Worm (Caenorhabditis elegans) whole organism, L1 larva: Measurements from ENCODE around the gene acs-21.

Experiments
- C16A3.4 ChIP-seq: fragments of 150-350 bp; optimal IDR thresholded peaks from 2 replicates; lab custom pipeline; 2014; ENCODE audit warnings: missing biosample characterization, missing genetic modification characterization
- C34B4.2 ChIP-seq: sonication (generic microtip); optimal IDR thresholded peaks from 2 replicates; lab custom pipeline; 2017; ENCODE audit warnings: mild to moderate bottlenecking, missing genetic modification characterization, missing compliant biosample characterization
- F16B12.6 ChIP-seq: fragments of 150-350 bp; optimal IDR thresholded peaks from 2 replicates; lab custom pipeline; 2014; ENCODE audit warnings: missing biosample characterization, missing genetic modification characterization
- ceh-88 ChIP-seq: fragments of 200-800 bp; sonication (Bioruptor generic); IDR thresholded peaks from 2 replicates; pipeline ENCODE4 v1.3.6; 2022; ENCODE audit warnings: missing genetic modification characterization, missing compliant biosample characterization
- dsc-1 ChIP-seq: sonication (generic microtip); optimal IDR thresholded peaks from 2 replicates; lab custom pipeline; 2016; ENCODE audit warnings: mild to moderate bottlenecking, missing genetic modification characterization, missing compliant biosample characterization
- efl-1 ChIP-seq, 4 experiments: fragments of 150-350 bp; optimal IDR thresholded peaks in 3 of 4; peaks in 1 of 4; 1 replicate in 1 of 4; 2 replicates in 3 of 4; lab custom pipeline; 2014; ENCODE audit warnings: missing biosample characterization in 2 of 4, missing genetic modification characterization in 2 of 4, missing genetic modification reagents in 2 of 4
- elt-3 ChIP-seq, 6 experiments: fragments of 150-350 bp in 1 of 6; sonication (generic microtip); optimal IDR thresholded peaks; 2 replicates each; lab custom pipeline; 2017 to 2018; ENCODE audit warnings: missing biosample characterization in 6 of 6, missing genetic modification characterization in 6 of 6, inconsistent platforms in 1 of 6
- fkh-10 ChIP-seq: sonication (generic microtip); optimal IDR thresholded peaks from 2 replicates; lab custom pipeline; 2017; ENCODE audit warnings: missing biosample characterization, missing genetic modification reagents, missing genetic modification characterization
- fkh-4 ChIP-seq: sonication (generic microtip); optimal IDR thresholded peaks from 2 replicates; lab custom pipeline; 2016; ENCODE audit warnings: missing compliant biosample characterization, missing genetic modification characterization, borderline replicate concordance
- fkh-8 ChIP-seq: sonication (generic microtip); optimal IDR thresholded peaks from 2 replicates; lab custom pipeline; 2016; ENCODE audit warnings: mild to moderate bottlenecking, missing genetic modification characterization, missing compliant biosample characterization
- grh-1 ChIP-seq: fragments of 200-800 bp; sonication (Bioruptor generic); IDR thresholded peaks from 2 replicates; pipeline ENCODE4 v1.3.6; 2022; ENCODE audit warnings: missing genetic modification reagents, missing genetic modification characterization, missing compliant biosample characterization
- hlh-17 ChIP-seq: fragments of 200-800 bp; sonication (Bioruptor generic); optimal IDR thresholded peaks from 2 replicates; lab custom pipeline; 2018; ENCODE audit warnings: missing genetic modification characterization, mild to moderate bottlenecking, missing compliant biosample characterization, moderate library complexity, borderline replicate concordance
- hlh-4 ChIP-seq: sonication (generic microtip); optimal IDR thresholded peaks from 2 replicates; lab custom pipeline; 2016; ENCODE audit warnings: mild to moderate bottlenecking, missing genetic modification characterization, missing compliant biosample characterization
- irx-1 ChIP-seq: sonication (generic microtip); optimal IDR thresholded peaks from 2 replicates; lab custom pipeline; 2016; ENCODE audit warnings: missing genetic modification characterization, missing compliant biosample characterization
- mdl-1 ChIP-seq, 2 experiments: fragments of 150-350 bp; optimal IDR thresholded peaks; 2 replicates each; lab custom pipeline; 2014 to 2017; ENCODE audit warnings: missing biosample characterization in 2 of 2, missing genetic modification characterization in 2 of 2, inconsistent platforms in 1 of 2
- mep-1 ChIP-seq: fragments of 150-350 bp; optimal IDR thresholded peaks from 2 replicates; lab custom pipeline; 2014; ENCODE audit warnings: missing biosample characterization, missing genetic modification characterization
- nhr-12 ChIP-seq: sonication (generic microtip); optimal IDR thresholded peaks from 2 replicates; lab custom pipeline; 2017; ENCODE audit warnings: missing biosample characterization, missing genetic modification characterization
- nhr-19 ChIP-seq: fragments of 200-800 bp; sonication (Bioruptor generic); conservative IDR thresholded peaks from 2 replicates; pipeline ENCODE4 v1.3.6; 2022; ENCODE audit warnings: missing genetic modification characterization, missing compliant biosample characterization
- nhr-20 ChIP-seq: sonication (generic microtip); optimal IDR thresholded peaks from 2 replicates; lab custom pipeline; 2016; ENCODE audit warnings: mild to moderate bottlenecking, missing genetic modification characterization, missing compliant biosample characterization
- nhr-237 ChIP-seq: fragments of 150-350 bp; optimal IDR thresholded peaks from 2 replicates; lab custom pipeline; 2014; ENCODE audit warnings: missing biosample characterization, missing genetic modification characterization
- nhr-28 ChIP-seq: fragments of 150-350 bp; optimal IDR thresholded peaks from 2 replicates; lab custom pipeline; 2014; ENCODE audit warnings: missing biosample characterization, missing genetic modification characterization
- nhr-71 ChIP-seq: sonication (generic microtip); optimal IDR thresholded peaks from 2 replicates; lab custom pipeline; 2016; ENCODE audit warnings: mild to moderate bottlenecking, missing genetic modification characterization, moderate library complexity, missing compliant biosample characterization
- nhr-76 ChIP-seq: sonication (generic microtip); optimal IDR thresholded peaks from 2 replicates; lab custom pipeline; 2017; ENCODE audit warnings: missing biosample characterization, missing genetic modification characterization
- nhr-77 ChIP-seq: fragments of 150-350 bp; optimal IDR thresholded peaks from 2 replicates; lab custom pipeline; 2014; ENCODE audit warnings: missing biosample characterization, missing genetic modification characterization
- pag-3 ChIP-seq: sonication (generic microtip); optimal IDR thresholded peaks from 2 replicates; lab custom pipeline; 2017; ENCODE audit warnings: missing genetic modification characterization, mild to moderate bottlenecking, missing compliant biosample characterization, antibody characterized with exemption, borderline replicate concordance; ENCODE audit not compliant: insufficient read depth
- pqm-1 ChIP-seq: sonication (generic microtip); optimal IDR thresholded peaks from 3 replicates; lab custom pipeline; 2017; ENCODE audit warnings: missing biosample characterization, missing genetic modification characterization
- snu-23 ChIP-seq: sonication (generic microtip); optimal IDR thresholded peaks from 2 replicates; lab custom pipeline; 2016; ENCODE audit warnings: missing genetic modification characterization, missing compliant biosample characterization
- sox-4 ChIP-seq: sonication (generic microtip); optimal IDR thresholded peaks from 2 replicates; lab custom pipeline; 2016; ENCODE audit warnings: missing genetic modification characterization, missing compliant biosample characterization
- sptf-1 ChIP-seq: fragments of 150-350 bp; optimal IDR thresholded peaks from 2 replicates; lab custom pipeline; 2014; ENCODE audit warnings: missing biosample characterization, missing genetic modification characterization
- tlp-1 ChIP-seq: fragments of 150-350 bp; optimal IDR thresholded peaks from 2 replicates; lab custom pipeline; 2014; ENCODE audit warnings: missing biosample characterization, missing genetic modification characterization
- unc-30 ChIP-seq: sonication (generic microtip); optimal IDR thresholded peaks from 2 replicates; lab custom pipeline; 2017; ENCODE audit warnings: missing biosample characterization, missing genetic modification characterization
- unc-62 ChIP-seq: fragments of 150-350 bp; optimal IDR thresholded peaks from 2 replicates; lab custom pipeline; 2014; ENCODE audit warnings: missing biosample characterization, missing genetic modification reagents, missing genetic modification characterization
- unc-98 ChIP-seq: fragments of 200-800 bp; sonication (Bioruptor generic); IDR thresholded peaks from 2 replicates; pipeline ENCODE4 v1.3.6; 2022; ENCODE audit warnings: missing genetic modification characterization, missing compliant biosample characterization
- xbp-1 ChIP-seq: sonication (generic microtip); optimal IDR thresholded peaks from 2 replicates; lab custom pipeline; 2016; ENCODE audit warnings: missing genetic modification characterization, missing compliant biosample characterization
- zip-4 ChIP-seq: fragments of 200-800 bp; sonication (Bioruptor generic); optimal IDR thresholded peaks from 2 replicates; lab custom pipeline; 2018; ENCODE audit warnings: mild to moderate bottlenecking, missing genetic modification characterization, moderate library complexity, missing compliant biosample characterization
- ztf-11 ChIP-seq, 2 experiments: sonication (generic microtip); optimal IDR thresholded peaks; 2 replicates each; lab custom pipeline; 2016 to 2017; ENCODE audit warnings: missing genetic modification characterization in 2 of 2, missing biosample characterization in 1 of 2, missing compliant biosample characterization in 1 of 2

acs-21 gene

DNA sequence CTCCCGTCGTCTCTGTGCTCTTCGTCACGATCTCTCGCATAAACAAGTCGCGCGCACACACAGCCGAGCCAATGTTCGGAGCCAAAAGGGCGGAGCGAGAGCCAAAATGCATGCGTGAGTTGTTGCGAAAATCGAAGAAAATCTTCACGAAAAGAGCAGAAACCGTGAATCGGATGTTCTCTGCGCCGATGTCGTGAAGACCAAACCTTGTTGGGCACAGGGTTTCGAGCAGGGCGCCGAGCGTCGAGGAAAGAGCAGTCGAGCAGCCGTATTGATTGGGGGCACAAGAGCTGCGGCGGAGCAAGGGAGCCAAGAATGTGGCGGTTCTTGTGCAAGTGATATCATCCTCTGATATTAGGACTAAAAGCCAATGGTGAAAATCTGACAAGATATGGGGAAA is 42.5 kb upstream of the acs-21 start:
- TF ChIP-seq tlp-1 (tag; lab: Kevin White, UChicago), result no peak
- no peak for TF ChIP-seq elt-3 (tag; optimal IDR thresholded peaks at IDR 0.05; lab: Kevin White, UChicago)
- TF ChIP-seq nhr-19, result no peak
- TF ChIP-seq grh-1, result no peak
- no peak for TF ChIP-seq nhr-71 (tag; lab: Kevin White, UChicago)
- no peak for TF ChIP-seq pqm-1 (tag; lab: Kevin White, UChicago)
- TF ChIP-seq nhr-20 (tag; lab: Kevin White, UChicago), result no peak
- TF ChIP-seq hlh-17 (GFP tag; lab: Kevin White, UChicago), result no peak
- TF ChIP-seq nhr-77 (tag; lab: Kevin White, UChicago), result no peak
- no peak for TF ChIP-seq sptf-1 (tag; lab: Kevin White, UChicago)
- TF ChIP-seq ceh-88 (GFP tag; lab: Robert Waterston, UW), result no peak
- no peak for TF ChIP-seq C34B4.2
- TF ChIP-seq unc-62, result no peak
- TF ChIP-seq sox-4, result no peak
- TF ChIP-seq ztf-11 (tag; optimal IDR thresholded peaks at IDR 0.05; lab: Kevin White, UChicago), result no peak
- no peak for TF ChIP-seq xbp-1 (tag; lab: Kevin White, UChicago)
- TF ChIP-seq hlh-4 (tag; lab: Kevin White, UChicago), result no peak
- TF ChIP-seq, all 84 proteins: peak for 0

DNA sequence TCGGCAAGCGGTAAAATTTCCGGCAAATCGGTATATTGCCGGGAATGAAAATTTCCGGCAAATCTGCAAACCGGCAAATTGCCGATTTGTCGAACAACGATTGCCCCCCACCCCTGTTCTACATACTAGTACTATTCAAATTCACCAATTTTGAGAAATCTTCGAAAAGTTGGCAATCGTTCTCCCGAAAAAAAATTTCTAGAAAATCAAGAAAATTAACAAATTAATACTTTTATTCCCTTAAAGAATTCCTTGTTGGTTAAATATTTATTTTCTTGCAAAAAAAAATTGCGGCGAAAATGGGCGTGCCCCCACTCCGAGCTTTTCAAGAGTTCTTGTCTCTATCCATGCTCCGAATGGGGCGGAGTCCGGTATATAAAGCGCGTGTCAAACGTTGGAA is 34.6 kb upstream of the acs-21 start, which contains the start of gene C50H11.8:
C50H11.8 (plus strand) TSS at position 301 of the 400 bp plus-strand sequence.
- TF ChIP-seq efl-1 (optimal IDR thresholded peaks at IDR 0.05; lab: Kevin White, UChicago) (no peak), efl-1 (GFP tag; optimal IDR thresholded peaks at IDR 0.05 in 1 of 2; lab: Kevin White, UChicago) (peak in 1 of 2 experiments; percentile 18), nhr-237 (tag; lab: Kevin White, UChicago) (no peak)

DNA sequence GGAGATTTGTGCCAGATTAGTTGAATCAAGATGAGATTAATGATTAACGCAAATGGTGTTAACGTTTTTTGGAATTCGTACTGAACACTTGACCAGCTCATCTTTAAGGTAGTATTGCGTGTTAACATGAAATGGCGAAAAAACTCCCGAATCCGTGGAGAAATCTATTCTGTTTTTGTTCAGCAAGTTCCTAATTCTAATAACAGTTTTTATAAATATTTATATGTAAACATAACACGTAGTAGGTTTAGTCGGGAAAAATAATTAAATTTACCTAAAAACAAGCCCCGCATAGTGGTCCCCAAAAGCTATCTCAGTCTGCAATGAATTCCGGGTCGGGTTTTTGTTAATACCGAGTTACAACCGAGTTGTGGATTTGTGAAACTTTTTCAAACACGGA is 29.9 kb upstream of the acs-21 start, which contains the start of gene str-244:
str-244 (minus strand) TSS at position 101 of the 400 bp plus-strand sequence.
- TF ChIP-seq mdl-1 (tag; optimal IDR thresholded peaks at IDR 0.05; lab: Kevin White, UChicago) (no peak), nhr-77 (tag; lab: Kevin White, UChicago) (no peak), nhr-20 (tag; lab: Kevin White, UChicago) (no peak), nhr-71 (tag; lab: Kevin White, UChicago) (no peak), fkh-8 (tag; lab: Kevin White, UChicago) (no peak), nhr-28 (tag; lab: Kevin White, UChicago) (no peak), ztf-11 (tag; optimal IDR thresholded peaks at IDR 0.05; lab: Kevin White, UChicago) (no peak), snu-23 (GFP tag; lab: Kevin White, UChicago) (no peak), fkh-10 (no peak), efl-1 (optimal IDR thresholded peaks at IDR 0.05; lab: Kevin White, UChicago) (no peak), efl-1 (GFP tag; optimal IDR thresholded peaks at IDR 0.05 in 1 of 2; lab: Kevin White, UChicago) (no peak), unc-30 (tag; lab: Kevin White, UChicago) (no peak), sptf-1 (tag; lab: Kevin White, UChicago) (no peak), pag-3 (no peak)
- TF ChIP-seq, all 84 proteins: peak for 0

DNA sequence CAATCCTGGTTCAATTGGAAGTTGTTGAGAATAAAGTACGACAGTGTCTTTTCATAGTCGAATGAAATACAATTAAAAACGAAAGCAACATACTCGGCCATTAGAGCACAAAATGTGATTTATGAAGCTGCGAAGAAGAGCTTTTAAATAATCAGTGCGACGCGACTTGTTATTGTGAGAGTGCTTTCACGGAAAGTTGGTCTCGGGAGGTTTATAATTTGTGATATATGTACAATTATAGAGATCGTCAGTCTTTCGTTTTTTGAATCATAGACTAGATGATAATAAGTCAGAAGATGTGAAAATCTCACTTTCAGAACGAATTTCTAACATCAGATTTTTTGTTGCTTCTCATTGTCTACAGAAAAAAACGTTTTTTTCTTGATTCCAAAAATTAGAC is 26.8 kb upstream of the acs-21 start, which contains the start of gene srt-15:
srt-15 (minus strand) TSS at position 101 of the 400 bp plus-strand sequence.
- no peak for TF ChIP-seq fkh-8 (tag; lab: Kevin White, UChicago)
- TF ChIP-seq dsc-1 (tag; lab: Kevin White, UChicago), result no peak
- no peak for TF ChIP-seq zip-4 (GFP tag; lab: Kevin White, UChicago)
- TF ChIP-seq irx-1 (tag; lab: Kevin White, UChicago), result no peak
- TF ChIP-seq mep-1 (tag; lab: Kevin White, UChicago), result no peak
- no peak for TF ChIP-seq unc-98 (GFP tag; lab: Robert Waterston, UW)
- TF ChIP-seq F16B12.6, result no peak
- TF ChIP-seq fkh-4 (tag; lab: Kevin White, UChicago), result no peak
- no peak for TF ChIP-seq ceh-88 (GFP tag; lab: Robert Waterston, UW)
- no peak for TF ChIP-seq C16A3.4 (tag; lab: Kevin White, UChicago)
- no peak for TF ChIP-seq nhr-12 (tag; lab: Kevin White, UChicago)
- no peak for TF ChIP-seq nhr-76
- no peak for TF ChIP-seq pag-3
- TF ChIP-seq, all 84 proteins: peak for 0
